Worm (Caenorhabditis elegans): ENCODE data around the gene lsd-1.
"Not testable (repeated sequence)": the region's sequence is repeated elsewhere in the genome, so short reads cannot be mapped to it uniquely, and the experiment has no call there.

The lsd-1 gene

DNA sequence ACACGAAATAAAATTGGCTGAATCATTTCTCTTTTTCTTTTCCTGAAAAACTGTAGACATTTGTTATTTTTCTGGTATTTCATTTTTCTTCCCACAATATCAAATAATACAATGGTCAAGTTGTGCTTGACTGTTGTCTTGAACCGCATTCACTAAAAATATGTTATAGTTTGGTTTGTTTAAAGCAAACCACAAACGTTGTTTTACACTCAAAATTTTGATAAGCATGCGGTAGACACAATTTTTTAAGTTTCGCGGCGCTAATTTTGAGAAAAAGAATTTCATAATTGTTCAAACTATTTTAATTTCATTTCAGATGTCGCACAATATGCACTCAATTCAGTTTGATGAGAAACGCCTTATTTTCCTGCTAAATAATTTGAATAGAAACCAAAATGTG is 6.5 kb downstream of the lsd-1 start, which contains the start of gene T08D10.3:
T08D10.3 (plus strand) TSS at position 301 of the 400 bp plus-strand sequence.
- TF ChIP-seq unc-55 (GFP tag; optimal IDR thresholded peaks at IDR 0.05) (no peak), unc-62 (GFP tag; optimal IDR thresholded peaks at IDR 0.05) (no peak), C34F6.9 (tag; optimal IDR thresholded peaks at IDR 0.05) (no peak), alr-1 (tag; optimal IDR thresholded peaks at IDR 0.05) (no peak), lin-13 (GFP tag; optimal IDR thresholded peaks at IDR 0.05) (no peak), mdl-1 (tag; optimal IDR thresholded peaks at IDR 0.05) (no peak), ztf-4 (tag; optimal IDR thresholded peaks at IDR 0.05) (no peak), ZK546.5 (tag; optimal IDR thresholded peaks at IDR 0.05) (no peak), blmp-1 (tag; optimal IDR thresholded peaks at IDR 0.05; ENCODE audit: insufficient read depth) (no peak), fos-1 (tag; optimal IDR thresholded peaks at IDR 0.05) (no peak), lin-39 (tag; optimal IDR thresholded peaks at IDR 0.05) (no peak), peb-1 (tag; optimal IDR thresholded peaks at IDR 0.05) (no peak), ztf-11 (tag; optimal IDR thresholded peaks at IDR 0.05) (no peak), zag-1 (tag; optimal IDR thresholded peaks at IDR 0.05) (no peak)

DNA sequence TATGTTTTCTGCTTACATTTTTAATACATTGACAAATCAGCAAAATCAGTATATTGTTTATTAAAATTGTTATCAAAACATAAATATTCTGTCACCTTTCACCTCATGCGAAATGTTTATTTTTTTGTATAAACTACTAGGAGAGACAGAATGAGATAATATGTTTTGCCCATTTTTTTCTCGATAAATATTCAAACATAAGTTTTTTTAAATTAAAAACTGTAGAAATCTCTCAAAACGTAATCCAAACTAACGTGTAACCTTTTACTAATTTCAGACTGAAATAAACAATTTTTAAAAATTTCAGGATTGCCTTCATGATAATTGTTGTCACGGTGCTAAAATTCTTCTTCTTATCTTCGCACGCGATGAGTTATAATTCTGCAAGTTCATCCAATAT is 8.6 kb downstream of the lsd-1 start, which contains the start of gene T08D10.5:
T08D10.5 (plus strand) TSS at position 301 of the 400 bp plus-strand sequence.
- TF ChIP-seq R02D3.7 (tag; optimal IDR thresholded peaks at IDR 0.05) (no peak), peb-1 (tag; optimal IDR thresholded peaks at IDR 0.05) (no peak), ztf-11 (tag; optimal IDR thresholded peaks at IDR 0.05) (no peak), elt-1 (tag; optimal IDR thresholded peaks at IDR 0.05) (no peak), mab-5 (tag; optimal IDR thresholded peaks at IDR 0.05) (no peak), lin-11 (tag; optimal IDR thresholded peaks at IDR 0.05) (no peak), lin-39 (tag; optimal IDR thresholded peaks at IDR 0.05) (no peak), sma-3 (GFP tag; optimal IDR thresholded peaks at IDR 0.05) (no peak)

DNA sequence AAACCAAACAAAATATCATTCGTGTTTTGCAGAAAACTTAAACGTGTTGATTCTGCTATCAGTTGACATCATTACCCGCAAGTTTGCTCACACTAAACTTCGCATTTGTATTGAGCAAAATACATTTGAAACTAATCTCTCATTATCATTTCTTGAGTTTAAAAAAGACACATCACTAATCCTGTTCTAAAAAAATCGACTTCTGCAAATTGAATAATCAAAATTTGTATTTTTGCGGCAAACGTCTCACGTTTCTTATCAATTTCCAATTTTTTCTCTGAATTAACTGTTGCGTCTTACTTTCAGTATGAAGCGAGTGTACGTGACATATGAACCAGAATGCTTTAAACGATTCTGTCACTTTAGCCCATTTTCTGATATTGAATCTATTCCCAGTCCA is 11.2 kb downstream of the lsd-1 start, which contains the start of gene C49F5.8:
C49F5.8 (plus strand) TSS at position 301 of the 400 bp plus-strand sequence.
- TF ChIP-seq ceh-82 (tag; optimal IDR thresholded peaks at IDR 0.05) = no peak
- no peak for TF ChIP-seq unc-39 (tag; optimal IDR thresholded peaks at IDR 0.05)
- no peak for TF ChIP-seq mdl-1 (tag; optimal IDR thresholded peaks at IDR 0.05)
- no peak for TF ChIP-seq gmeb-1 (tag; optimal IDR thresholded peaks at IDR 0.05)
- no peak for TF ChIP-seq elt-1 (tag; optimal IDR thresholded peaks at IDR 0.05)
- no peak for TF ChIP-seq sma-9 (GFP tag; optimal IDR thresholded peaks at IDR 0.05)
- no peak for TF ChIP-seq sma-9 (tag; optimal IDR thresholded peaks at IDR 0.05)
- TF ChIP-seq aly-2 (tag; optimal IDR thresholded peaks at IDR 0.05) = no peak
- no peak for TF ChIP-seq sem-4 (tag; optimal IDR thresholded peaks at IDR 0.05)

DNA sequence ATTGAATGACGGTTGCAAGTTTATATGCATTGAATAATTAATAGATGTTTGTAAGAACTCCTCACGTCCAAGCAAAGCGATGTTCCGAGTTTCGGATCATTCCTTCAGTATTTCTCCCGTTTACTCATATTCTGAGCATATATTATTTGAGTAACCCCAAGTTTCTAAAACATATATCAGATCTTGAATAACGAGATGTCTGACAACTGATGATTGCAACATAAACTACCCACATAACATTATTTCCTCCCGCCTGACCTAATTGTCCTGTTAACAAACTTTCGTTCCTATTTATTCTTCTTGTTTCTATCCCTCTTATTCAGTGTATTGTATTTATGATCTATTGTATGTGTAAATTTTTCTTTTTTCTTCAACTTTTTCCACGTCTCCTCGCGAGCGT is 12.5 kb downstream of the lsd-1 start, which contains the start of gene C49F5.13:
C49F5.13 (plus strand) TSS at position 301 of the 400 bp plus-strand sequence.
- TF ChIP-seq ZK546.5 (tag; optimal IDR thresholded peaks at IDR 0.05); dmd-4 (tag; optimal IDR thresholded peaks at IDR 0.05); sma-3 (GFP tag; optimal IDR thresholded peaks at IDR 0.05): not testable (repeated sequence)

DNA sequence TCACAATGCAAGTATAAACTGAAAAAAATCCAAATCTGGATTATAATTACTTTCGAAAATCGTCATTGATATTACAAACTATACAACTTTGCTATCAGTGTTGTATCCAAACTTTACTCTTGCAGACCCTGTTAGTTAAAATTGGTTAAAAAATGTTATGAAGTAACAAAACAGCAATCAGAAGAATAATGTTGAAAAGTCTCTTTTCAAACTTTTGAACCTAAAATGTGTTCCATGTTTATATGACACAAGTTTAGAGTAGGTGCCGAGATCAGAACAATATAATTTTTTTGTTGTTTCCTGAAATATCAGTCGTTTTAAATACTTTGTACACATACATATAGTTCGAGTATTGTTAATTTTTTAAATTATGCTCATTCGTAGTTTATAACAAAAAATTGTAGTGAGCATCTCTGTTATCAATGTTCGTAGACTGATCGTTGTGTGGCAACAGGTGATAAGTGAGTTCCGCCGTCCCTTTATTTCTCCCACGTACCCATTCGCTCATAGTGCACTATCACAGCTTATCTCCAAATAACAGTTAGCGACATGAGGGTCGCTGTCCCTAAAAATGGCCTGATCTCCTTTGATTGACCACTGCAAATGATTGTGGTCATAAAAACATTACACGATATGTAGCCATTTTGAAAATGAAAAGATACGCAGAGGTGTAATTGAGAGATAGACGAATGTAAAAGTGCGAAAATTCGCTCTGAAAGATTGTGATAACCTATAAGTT is 13.6 kb downstream of the lsd-1 start:
- TF ChIP-seq elt-3 (tag; optimal IDR thresholded peaks at IDR 0.05) = no peak
- peak; percentile 54 for TF ChIP-seq sma-9 (GFP tag; optimal IDR thresholded peaks at IDR 0.05)
- no peak for TF ChIP-seq sma-9 (tag; optimal IDR thresholded peaks at IDR 0.05)
- TF ChIP-seq ztf-4 (tag; optimal IDR thresholded peaks at IDR 0.05) = no peak
- peak in 1 of 2 experiments; percentile 32 for TF ChIP-seq mdl-1 (tag; optimal IDR thresholded peaks at IDR 0.05)
- peak; percentile 16 for TF ChIP-seq sma-3 (GFP tag; optimal IDR thresholded peaks at IDR 0.05)
- TF ChIP-seq crh-2 (tag; optimal IDR thresholded peaks at IDR 0.05) = peak; percentile 56
- peak; percentile 34 for TF ChIP-seq egl-27 (tag; optimal IDR thresholded peaks at IDR 0.05)
- peak; percentile 19 for TF ChIP-seq F13H6.1 (tag; optimal IDR thresholded peaks at IDR 0.05)
- TF ChIP-seq lsy-2 (tag; optimal IDR thresholded peaks at IDR 0.05) = no peak
- TF ChIP-seq ztf-11 (tag; optimal IDR thresholded peaks at IDR 0.05) = no peak
- no peak for TF ChIP-seq alr-1 (tag; optimal IDR thresholded peaks at IDR 0.05)
- no peak for TF ChIP-seq nhr-11 (tag; optimal IDR thresholded peaks at IDR 0.05)
- TF ChIP-seq peb-1 (tag; optimal IDR thresholded peaks at IDR 0.05) = no peak
- peak; percentile 71 for TF ChIP-seq fos-1 (tag; optimal IDR thresholded peaks at IDR 0.05)

All from whole organism, L2 larva.